Worm (Caenorhabditis elegans): Measurements from ENCODE around the gene C31H2.14.

The C31H2.14 gene

ce11 chrX:5116816-5117459, 31.1 kb upstream of the C31H2.14 start, which contains the start of gene apl-1:
Gene apl-1 (minus strand): TSS chrX:5116866.
- TF ChIP-seq Y67H2A.10 (GFP tag; conservative IDR thresholded peaks at IDR 0.05) (no peak), cebp-1 (GFP tag; IDR thresholded peaks at IDR 0.05) (no peak), cebp-1 (tag; optimal IDR thresholded peaks at IDR 0.05) (peak; percentile 57)

- TF ChIP-seq snpc-1.1 (tag; optimal IDR thresholded peaks at IDR 0.05; ENCODE audit: insufficient read depth): no peak
- TF ChIP-seq lin-35 (GFP tag; optimal IDR thresholded peaks at IDR 0.05): peak in 1 of 3 experiments; percentile 62
These were observed 30.4 kb upstream of the C31H2.14 start for ce11 chrX:5117571-5117970.

- TF ChIP-seq chd-7 (tag; optimal IDR thresholded peaks at IDR 0.05) (peak; percentile 24), zfh-2 (GFP tag; conservative IDR thresholded peaks at IDR 0.05) (peak; percentile 71), ets-4 (GFP tag; optimal IDR thresholded peaks at IDR 0.05) (peak; percentile 16), nhr-80 (tag; optimal IDR thresholded peaks at IDR 0.05) (peak; percentile 49), egrh-3 (GFP tag; IDR thresholded peaks at IDR 0.05) (no peak), athp-1 (tag; optimal IDR thresholded peaks at IDR 0.05) (no peak), F33H1.4 (GFP tag; IDR thresholded peaks at IDR 0.05) (no peak), lsl-1 (GFP tag; optimal IDR thresholded peaks at IDR 0.05) (no peak), attf-5 (GFP tag; optimal IDR thresholded peaks at IDR 0.05) (peak; percentile 33), hmg-1.2 (GFP tag; IDR thresholded peaks at IDR 0.05) (peak; percentile 61; the same call in 1 of the 2 replicates), ceh-27 (GFP tag; optimal IDR thresholded peaks at IDR 0.05) (peak; percentile 12), cebp-1 (GFP tag; IDR thresholded peaks at IDR 0.05) (no peak), cebp-1 (tag; optimal IDR thresholded peaks at IDR 0.05) (peak; percentile 35), mxl-1 (tag; optimal IDR thresholded peaks at IDR 0.05) (no peak), lin-40 (tag; optimal IDR thresholded peaks at IDR 0.05) (peak; percentile 54), nhr-90 (tag; optimal IDR thresholded peaks at IDR 0.05) (peak; percentile 8), bed-1 (GFP tag; IDR thresholded peaks at IDR 0.05) (0 out of 2 replicates have a peak, but pooled peaks have one; percentile 45), gei-17 (GFP tag; optimal IDR thresholded peaks at IDR 0.05) (peak; percentile 16), B0336.3 (GFP tag; IDR thresholded peaks at IDR 0.05) (0 out of 2 replicates have a peak, but pooled peaks have one; percentile 31), mcd-1 (GFP tag; IDR thresholded peaks at IDR 0.05) (peak; percentile 16; the same call in 1 of the 2 replicates), dox-1 (GFP tag; IDR thresholded peaks at IDR 0.05) (peak; percentile 39; the same call in 1 of the 2 replicates), lin-26 (GFP tag; IDR thresholded peaks at IDR 0.05) (peak; percentile 64; the same call in 1 of the 2 replicates), ztf-26 (tag; optimal IDR thresholded peaks at IDR 0.05) (peak; percentile 72)
These were observed 28.8 kb upstream of the C31H2.14 start for ce11 chrX:5119246-5119645.

ce11 chrX:5119686-5120085, 28.3 kb upstream of the C31H2.14 start:
- no peak for TF ChIP-seq Y67H2A.10 (GFP tag; conservative IDR thresholded peaks at IDR 0.05)
- no peak for TF ChIP-seq ztf-25 (GFP tag; IDR thresholded peaks at IDR 0.05)
- TF ChIP-seq T07F8.4 (tag; optimal IDR thresholded peaks at IDR 0.05): no peak
- no peak for TF ChIP-seq dox-1 (GFP tag; IDR thresholded peaks at IDR 0.05)

ce11 chrX:5120196-5120595, 27.8 kb upstream of the C31H2.14 start:
- TF ChIP-seq ama-1 (optimal IDR thresholded peaks at IDR 0.05) (peak; percentile 33), ama-1 (GFP tag; optimal IDR thresholded peaks at IDR 0.05) (no peak), ztf-3 (GFP tag; optimal IDR thresholded peaks at IDR 0.05) (no peak), ztf-22 (GFP tag; optimal IDR thresholded peaks at IDR 0.05) (no peak), ets-4 (GFP tag; optimal IDR thresholded peaks at IDR 0.05) (no peak)

Data from whole organism, young adult.